Worm (Caenorhabditis elegans): ENCODE data around the gene F22B7.1.
A peak's percentile ranks its signal among the peaks of the same experiment; 100 is the strongest.

F22B7.1 gene

DNA sequence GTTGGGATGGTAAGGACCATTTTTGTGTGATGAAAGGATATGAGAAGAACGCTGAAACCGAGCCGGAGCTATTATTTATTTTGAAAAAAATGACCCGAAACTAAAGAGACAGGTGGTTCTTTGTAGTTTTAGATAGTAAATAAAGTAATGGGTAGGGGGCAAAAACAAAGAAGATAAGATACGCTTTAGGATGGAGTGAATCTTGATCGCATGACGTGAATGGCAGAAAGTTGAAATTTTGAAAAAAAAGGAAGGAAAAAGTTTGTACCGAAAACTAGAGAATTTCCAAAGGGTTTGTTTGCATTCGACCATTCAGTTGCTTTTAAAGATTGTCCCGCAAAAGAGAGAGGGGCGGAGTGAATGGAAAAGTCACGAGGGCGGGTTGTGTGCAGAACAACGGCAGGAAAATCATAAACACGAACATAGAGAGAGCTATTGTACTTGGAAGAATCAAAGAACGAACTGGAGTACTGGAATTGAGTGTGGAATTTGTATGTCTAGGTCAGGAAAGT, 11.2 kb upstream of the F22B7.1 start, which contains the start of gene F22B7.9:
Gene F22B7.9, minus strand, starts transcription at position 51 of the 512 bp plus-strand sequence.
- TF ChIP-seq eyg-1 (tag; optimal IDR thresholded peaks at IDR 0.05) (no peak), elt-4 (tag; optimal IDR thresholded peaks at IDR 0.05) (no peak), hlh-15 (tag; optimal IDR thresholded peaks at IDR 0.05) (no peak), unc-86 (tag; optimal IDR thresholded peaks at IDR 0.05) (no peak), K02D7.2 (tag; optimal IDR thresholded peaks at IDR 0.05) (no peak), ceh-6 (GFP tag; optimal IDR thresholded peaks at IDR 0.05) (no peak), pax-1 (tag; optimal IDR thresholded peaks at IDR 0.05) (no peak), hlh-8 (tag; optimal IDR thresholded peaks at IDR 0.05) (no peak), ceh-31 (tag; optimal IDR thresholded peaks at IDR 0.05) (no peak), fax-1 (tag; optimal IDR thresholded peaks at IDR 0.05) (no peak), sox-4 (tag; optimal IDR thresholded peaks at IDR 0.05) (no peak), tbx-7 (tag; optimal IDR thresholded peaks at IDR 0.05) (no peak)

- TF ChIP-seq ets-4 (tag; optimal IDR thresholded peaks at IDR 0.05) (no peak), ceh-14 (tag; optimal IDR thresholded peaks at IDR 0.05) (no peak), pat-9 (tag; optimal IDR thresholded peaks at IDR 0.05) (no peak), F13H6.1 (tag; optimal IDR thresholded peaks at IDR 0.05) (no peak), pag-3 (tag; optimal IDR thresholded peaks at IDR 0.05; ENCODE audit: borderline replicate concordance) (no peak), ttx-3 (tag; optimal IDR thresholded peaks at IDR 0.05) (no peak), pax-1 (tag; optimal IDR thresholded peaks at IDR 0.05) (no peak), dmd-4 (tag; optimal IDR thresholded peaks at IDR 0.05; ENCODE audit: borderline replicate concordance) (no peak), ceh-31 (tag; optimal IDR thresholded peaks at IDR 0.05) (no peak), ceh-30 (tag; optimal IDR thresholded peaks at IDR 0.05) (no peak)
These were observed 10.6 kb upstream of the F22B7.1 start for ce11 chrIII:8654400-8654980.

ce11 chrIII:8655412-8655811, 9.7 kb upstream of the F22B7.1 start:
- TF ChIP-seq ceh-24 (tag; optimal IDR thresholded peaks at IDR 0.05) = no peak
- no peak for TF ChIP-seq F13H6.1 (tag; optimal IDR thresholded peaks at IDR 0.05)
- no peak for TF ChIP-seq unc-42 (tag; optimal IDR thresholded peaks at IDR 0.05)
- no peak for TF ChIP-seq ceh-14 (tag; optimal IDR thresholded peaks at IDR 0.05)
- TF ChIP-seq lin-11 (tag; optimal IDR thresholded peaks at IDR 0.05) = no peak
- TF ChIP-seq ceh-9 (tag; optimal IDR thresholded peaks at IDR 0.05) = no peak
- TF ChIP-seq hlh-13 (GFP tag; optimal IDR thresholded peaks at IDR 0.05) = no peak
- no peak for TF ChIP-seq pag-3 (tag; optimal IDR thresholded peaks at IDR 0.05; ENCODE audit: borderline replicate concordance)
- TF ChIP-seq fkh-6 (tag; optimal IDR thresholded peaks at IDR 0.05) = no peak

DNA sequence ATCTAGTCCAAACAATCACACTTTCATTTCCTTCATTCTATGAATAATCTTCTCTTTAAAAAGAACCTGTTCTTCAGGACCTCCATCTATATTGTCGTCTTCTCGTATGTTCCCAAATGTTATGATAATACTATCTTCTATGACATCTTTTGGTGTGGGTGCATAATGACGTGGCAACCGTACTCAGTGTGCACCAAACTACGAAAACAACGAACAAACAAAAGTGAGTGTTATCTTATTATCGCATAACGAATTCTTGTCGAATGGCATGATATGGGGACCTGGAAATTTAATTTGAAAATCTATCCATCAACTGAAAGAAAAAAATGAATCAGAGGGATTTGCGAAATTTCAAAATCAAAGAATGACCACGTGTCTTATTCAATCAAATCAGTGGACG, 9.1 kb upstream of the F22B7.1 start:
- peak; percentile 67 for TF ChIP-seq elt-2 (tag; optimal IDR thresholded peaks at IDR 0.05)
- TF ChIP-seq pha-4 (tag; optimal IDR thresholded peaks at IDR 0.05) = no peak

ce11 chrIII:8656957-8657356, 8.2 kb upstream of the F22B7.1 start:
- TF ChIP-seq fax-1 (tag; optimal IDR thresholded peaks at IDR 0.05) (no peak), elt-2 (tag; optimal IDR thresholded peaks at IDR 0.05) (peak; percentile 81)

ce11 chrIII:8657676-8658366, 7.3 kb upstream of the F22B7.1 start:
- TF ChIP-seq ahr-1 (tag; optimal IDR thresholded peaks at IDR 0.05) (no peak), hlh-6 (tag; optimal IDR thresholded peaks at IDR 0.05) (no peak), rnt-1 (tag; optimal IDR thresholded peaks at IDR 0.05) (no peak), ref-2 (tag; optimal IDR thresholded peaks at IDR 0.05) (no peak), ceh-45 (GFP tag; IDR thresholded peaks at IDR 0.05) (no peak), ttx-3 (tag; optimal IDR thresholded peaks at IDR 0.05) (no peak), elt-4 (tag; optimal IDR thresholded peaks at IDR 0.05) (no peak), sdc-2 (tag; optimal IDR thresholded peaks at IDR 0.05) (no peak), ceh-9 (tag; optimal IDR thresholded peaks at IDR 0.05) (no peak), tbx-7 (tag; optimal IDR thresholded peaks at IDR 0.05) (no peak), ceh-22 (tag; optimal IDR thresholded peaks at IDR 0.05) (no peak), ceh-31 (tag; optimal IDR thresholded peaks at IDR 0.05) (no peak), che-1 (tag; optimal IDR thresholded peaks at IDR 0.05) (no peak), ceh-19 (GFP tag; optimal IDR thresholded peaks at IDR 0.05) (no peak)
